Worm (Caenorhabditis elegans) whole organism, L4 larva: ENCODE data around the gene F44A6.5.

ENCODE experiments used
- D1046.2 ChIP-seq: fragments of 200-800 bp; sonication (Bioruptor generic); IDR thresholded peaks from 2 replicates; pipeline ENCODE4 v1.3.6; 2022; ENCODE audit warnings: missing genetic modification characterization, missing compliant biosample characterization
- F10B5.3 ChIP-seq: sonication (generic microtip); optimal IDR thresholded peaks from 2 replicates; lab custom pipeline; 2016; ENCODE audit warnings: mild to moderate bottlenecking, missing genetic modification characterization, missing compliant biosample characterization
- T20F7.1 ChIP-seq: fragments of 200-800 bp; sonication (Bioruptor generic); optimal IDR thresholded peaks from 2 replicates; lab custom pipeline; 2018; ENCODE audit warnings: mild to moderate bottlenecking, missing genetic modification characterization, missing compliant biosample characterization
- Y105C5A.15 ChIP-seq: fragments of 200-800 bp; sonication (Bioruptor generic); IDR thresholded peaks from 2 replicates; pipeline ENCODE4 v1.3.6; 2022; ENCODE audit warnings: missing genetic modification characterization, missing compliant biosample characterization
- aha-1 ChIP-seq: fragments of 150-350 bp; peaks from one replicate; lab custom pipeline; 2014; ENCODE audit warnings: missing biosample characterization, missing genetic modification characterization
- aly-2 ChIP-seq: sonication (generic microtip); optimal IDR thresholded peaks from 2 replicates; lab custom pipeline; 2018; ENCODE audit warnings: missing biosample characterization, missing genetic modification characterization
- ceh-28 ChIP-seq: fragments of 150-350 bp; optimal IDR thresholded peaks from 2 replicates; lab custom pipeline; 2014; ENCODE audit warnings: missing biosample characterization, missing genetic modification reagents, missing genetic modification characterization
- ceh-62 ChIP-seq: sonication (generic microtip); optimal IDR thresholded peaks from 2 replicates; lab custom pipeline; 2017; ENCODE audit warnings: missing biosample characterization, missing genetic modification characterization
- ceh-82 ChIP-seq: sonication (generic microtip); optimal IDR thresholded peaks from 2 replicates; lab custom pipeline; 2017; ENCODE audit warnings: missing biosample characterization, missing genetic modification characterization
- daf-12 ChIP-seq: fragments of 150-350 bp; optimal IDR thresholded peaks from 2 replicates; lab custom pipeline; 2014; ENCODE audit warnings: missing biosample characterization, missing genetic modification reagents, missing genetic modification characterization
- daf-16 ChIP-seq, 3 experiments: sonication (generic microtip); optimal IDR thresholded peaks; 2 replicates each; lab custom pipeline; 2016 to 2017; ENCODE audit warnings: missing genetic modification characterization in 3 of 3, missing genetic modification reagents in 3 of 3, mild to moderate bottlenecking in 2 of 3, missing compliant biosample characterization in 2 of 3, missing biosample characterization in 1 of 3, moderate library complexity in 1 of 3
- dmd-6 ChIP-seq: fragments of 200-800 bp; sonication (Bioruptor generic); IDR thresholded peaks from 2 replicates; pipeline ENCODE4 v1.3.6; 2022; ENCODE audit warnings: missing genetic modification reagents, missing genetic modification characterization, missing compliant biosample characterization
- dve-1 ChIP-seq: sonication (generic microtip); optimal IDR thresholded peaks from 2 replicates; lab custom pipeline; 2017; ENCODE audit warnings: antibody characterized with exemption, mild to moderate bottlenecking, missing genetic modification characterization, missing compliant biosample characterization; ENCODE audit not compliant: insufficient read depth
- fos-1 ChIP-seq: fragments of 150-350 bp; optimal IDR thresholded peaks from 2 replicates; lab custom pipeline; 2014; ENCODE audit warnings: missing biosample characterization, missing genetic modification characterization
- hif-1 ChIP-seq, 2 experiments: sonication (generic microtip); optimal IDR thresholded peaks; 2 replicates each; lab custom pipeline; 2016 to 2017; ENCODE audit warnings: missing compliant biosample characterization in 2 of 2, missing genetic modification characterization in 2 of 2, missing genetic modification reagents in 2 of 2, missing genotype in 2 of 2, mild to moderate bottlenecking in 1 of 2
- hlh-11 ChIP-seq: fragments of 200-800 bp; sonication (Bioruptor generic); optimal IDR thresholded peaks from 2 replicates; lab custom pipeline; 2018; ENCODE audit warnings: mild to moderate bottlenecking, missing genetic modification characterization, missing compliant biosample characterization
- hlh-30 ChIP-seq: sonication (generic microtip); optimal IDR thresholded peaks from 2 replicates; lab custom pipeline; 2017; ENCODE audit warnings: antibody characterized with exemption, mild to moderate bottlenecking, missing genetic modification characterization, missing compliant biosample characterization; ENCODE audit not compliant: insufficient read depth
- jun-1 ChIP-seq: fragments of 150-350 bp; optimal IDR thresholded peaks from 2 replicates; lab custom pipeline; 2014; ENCODE audit warnings: missing biosample characterization, missing genetic modification reagents, missing genetic modification characterization
- lim-7 ChIP-seq: fragments of 200-800 bp; sonication (Bioruptor generic); IDR thresholded peaks from 2 replicates; pipeline ENCODE4 v1.3.6; 2022; ENCODE audit warnings: missing genetic modification characterization, missing compliant biosample characterization
- lin-15B ChIP-seq: fragments of 150-350 bp; sonication (generic microtip); optimal IDR thresholded peaks from 3 replicates; lab custom pipeline; 2014; ENCODE audit warnings: missing biosample characterization, missing genetic modification characterization
- lin-29 ChIP-seq: fragments of 200-800 bp; sonication (Bioruptor generic); IDR thresholded peaks from 2 replicates; pipeline ENCODE4 v1.3.6; 2022; ENCODE audit warnings: missing genetic modification reagents, missing genetic modification characterization, missing compliant biosample characterization
- lsy-2 ChIP-seq, 2 experiments: fragments of 150-350 bp in 1 of 2; sonication (generic microtip) in 1 of 2; optimal IDR thresholded peaks; 2 replicates each; lab custom pipeline; 2014 to 2017; ENCODE audit warnings: missing biosample characterization in 2 of 2, missing genetic modification characterization in 2 of 2
- mdl-1 ChIP-seq, 2 experiments: fragments of 150-350 bp in 1 of 2; sonication (generic microtip) in 1 of 2; optimal IDR thresholded peaks; 2 replicates each; lab custom pipeline; 2014 to 2017; ENCODE audit warnings: missing biosample characterization in 2 of 2, missing genetic modification characterization in 2 of 2
- mdt-29 ChIP-seq: fragments of 200-800 bp; sonication (Bioruptor generic); IDR thresholded peaks from 2 replicates; pipeline ENCODE4 v1.3.6; 2022; ENCODE audit warnings: missing genetic modification reagents, missing genetic modification characterization, missing compliant biosample characterization
- mep-1 ChIP-seq: fragments of 150-350 bp; sonication (generic microtip); optimal IDR thresholded peaks from 3 replicates; lab custom pipeline; 2014; ENCODE audit warnings: missing biosample characterization, missing genetic modification characterization
- mes-2 ChIP-seq: sonication (generic microtip); optimal IDR thresholded peaks from 2 replicates; lab custom pipeline; 2016; ENCODE audit warnings: missing genotype, mild to moderate bottlenecking, missing genetic modification characterization, missing compliant biosample characterization; ENCODE audit not compliant: poor library complexity, severe bottlenecking
- mxl-2 ChIP-seq: fragments of 200-800 bp; sonication (Bioruptor generic); conservative IDR thresholded peaks from 2 replicates; pipeline ENCODE4 v1.3.6; 2022; ENCODE audit warnings: missing genetic modification reagents, missing genetic modification characterization, missing compliant biosample characterization
- mxl-3 ChIP-seq: fragments of 200-800 bp; sonication (Bioruptor generic); optimal IDR thresholded peaks from 2 replicates; lab custom pipeline; 2018; ENCODE audit warnings: mild to moderate bottlenecking, missing genetic modification characterization, missing compliant biosample characterization
- nhr-10 ChIP-seq: fragments of 150-350 bp; optimal IDR thresholded peaks from 2 replicates; lab custom pipeline; 2014; ENCODE audit warnings: missing biosample characterization, missing genetic modification characterization
- nhr-102 ChIP-seq: sonication (generic microtip); optimal IDR thresholded peaks from 2 replicates; lab custom pipeline; 2016; ENCODE audit warnings: mild to moderate bottlenecking, missing genetic modification characterization, moderate library complexity, missing compliant biosample characterization
- nhr-11 ChIP-seq: fragments of 150-350 bp; optimal IDR thresholded peaks from 2 replicates; lab custom pipeline; 2014; ENCODE audit warnings: missing biosample characterization, missing genetic modification characterization
- nhr-28 ChIP-seq: fragments of 150-350 bp; optimal IDR thresholded peaks from 2 replicates; lab custom pipeline; 2014; ENCODE audit warnings: missing biosample characterization, missing genetic modification characterization
- nhr-42 ChIP-seq: fragments of 200-800 bp; sonication (Bioruptor generic); IDR thresholded peaks from 2 replicates; pipeline ENCODE4 v1.3.6; 2022; ENCODE audit warnings: missing genetic modification characterization, missing compliant biosample characterization
- nhr-48 ChIP-seq: sonication (generic microtip); optimal IDR thresholded peaks from 2 replicates; lab custom pipeline; 2016; ENCODE audit warnings: mild to moderate bottlenecking, missing genetic modification characterization, missing compliant biosample characterization
- pha-4 ChIP-seq, 2 experiments: fragments of 150-350 bp in 1 of 2; fragments of 200-800 bp in 1 of 2; sonication (Bioruptor generic) in 1 of 2; IDR thresholded peaks in 1 of 2; optimal IDR thresholded peaks in 1 of 2; 2 replicates each; pipeline versions ENCODE4 v1.3.6 to Lab custom; 2014 to 2022; ENCODE audit warnings: missing genetic modification characterization in 2 of 2, missing genetic modification reagents in 2 of 2, missing biosample characterization in 1 of 2, missing compliant biosample characterization in 1 of 2
- php-3 ChIP-seq: fragments of 200-800 bp; sonication (Bioruptor generic); IDR thresholded peaks from 2 replicates; pipeline ENCODE4 v1.3.6; 2022; ENCODE audit warnings: missing genetic modification reagents, missing genetic modification characterization, missing compliant biosample characterization
- pqm-1 ChIP-seq: sonication (generic microtip); optimal IDR thresholded peaks from 2 replicates; lab custom pipeline; 2017; ENCODE audit warnings: missing biosample characterization, missing genetic modification characterization
- rbr-2 ChIP-seq: sonication (generic microtip); optimal IDR thresholded peaks from 2 replicates; lab custom pipeline; 2016; ENCODE audit warnings: missing genotype, missing genetic modification characterization, missing compliant biosample characterization
- spr-1 ChIP-seq: sonication (generic microtip); optimal IDR thresholded peaks from 2 replicates; lab custom pipeline; 2016; ENCODE audit warnings: mild to moderate bottlenecking, missing genetic modification characterization, missing compliant biosample characterization
- tra-1 ChIP-seq: fragments of 200-800 bp; sonication (Bioruptor generic); IDR thresholded peaks from 2 replicates; pipeline ENCODE4 v1.3.6; 2022; ENCODE audit warnings: missing genetic modification reagents, missing genetic modification characterization, missing compliant biosample characterization
- unc-39 ChIP-seq: sonication (generic microtip); optimal IDR thresholded peaks from 2 replicates; lab custom pipeline; 2017; ENCODE audit warnings: missing biosample characterization, missing genetic modification characterization
- unc-62 ChIP-seq, 3 experiments: fragments of 150-350 bp in 1 of 3; sonication (generic microtip); optimal IDR thresholded peaks in 2 of 3; peaks in 1 of 3; 1 replicate in 1 of 3; 2 replicates in 2 of 3; lab custom pipeline; 2014 to 2017; ENCODE audit warnings: missing biosample characterization in 3 of 3, missing genetic modification characterization in 3 of 3, missing genetic modification reagents in 3 of 3, missing genotype in 1 of 3
- zag-1 ChIP-seq: fragments of 150-350 bp; optimal IDR thresholded peaks from 2 replicates; lab custom pipeline; 2014; ENCODE audit warnings: missing biosample characterization, missing genetic modification characterization
- zfp-2 ChIP-seq: sonication (generic microtip); optimal IDR thresholded peaks from 2 replicates; lab custom pipeline; 2016; ENCODE audit warnings: mild to moderate bottlenecking, missing genetic modification characterization, missing compliant biosample characterization
- ztf-7 ChIP-seq: fragments of 150-350 bp; optimal IDR thresholded peaks from 2 replicates; lab custom pipeline; 2014; ENCODE audit warnings: missing biosample characterization, missing genetic modification characterization

F44A6.5 gene

ce11 chrX:10218779-10219178, at the start of gene F44A6.5:
F44A6.5 (minus strand) TSS chrX:10218929.
- TF ChIP-seq php-3, result 0 out of 2 replicates have a peak, but pooled peaks have one; percentile 9
- peak; percentile 56; the same call in 1 of the 2 replicates for TF ChIP-seq dmd-6 (GFP tag; lab: Robert Waterston, UW)
- peak in 1 of 2 experiments; percentile 71 for TF ChIP-seq hif-1 (tag; optimal IDR thresholded peaks at IDR 0.05; lab: Kevin White, UChicago)
- peak; percentile 89 for TF ChIP-seq nhr-28 (tag; lab: Kevin White, UChicago)
- TF ChIP-seq mdt-29 (GFP tag; lab: Robert Waterston, UW), result 0 out of 2 replicates have a peak, but pooled peaks have one; percentile 33
- peak; percentile 91 for TF ChIP-seq hlh-30 (tag; lab: Kevin White, UChicago)
- TF ChIP-seq T20F7.1 (GFP tag; lab: Kevin White, UChicago), result peak; percentile 41
- TF ChIP-seq ztf-7, result peak; percentile 20
- peak; percentile 57 for TF ChIP-seq nhr-102 (tag; lab: Kevin White, UChicago)
- no peak for TF ChIP-seq mes-2 (tag; lab: Kevin White, UChicago)
- peak; percentile 91 for TF ChIP-seq dve-1 (tag; lab: Kevin White, UChicago)
- TF ChIP-seq hlh-11, result peak; percentile 86
- TF ChIP-seq jun-1 (tag; lab: Kevin White, UChicago), result no peak
- TF ChIP-seq daf-16 (GFP tag; optimal IDR thresholded peaks at IDR 0.05; lab: Kevin White, UChicago), result no peak
- TF ChIP-seq daf-16 (tag; optimal IDR thresholded peaks at IDR 0.05; lab: Kevin White, UChicago), result peak; percentile 90
- TF ChIP-seq lin-29 (GFP tag; lab: Robert Waterston, UW), result no peak
- peak; percentile 70 for TF ChIP-seq mep-1 (tag; lab: Kevin White, UChicago)
- TF ChIP-seq mxl-3 (GFP tag; lab: Kevin White, UChicago), result peak; percentile 20
- TF ChIP-seq nhr-11, result peak; percentile 40
- TF ChIP-seq unc-62 (GFP tag; optimal IDR thresholded peaks at IDR 0.05 in 1 of 2; lab: Kevin White, UChicago), result peak in 1 of 2 experiments; percentile 15
- TF ChIP-seq unc-62 (tag; optimal IDR thresholded peaks at IDR 0.05; lab: Kevin White, UChicago), result no peak
- peak; percentile 8 for TF ChIP-seq aha-1 (tag; lab: Kevin White, UChicago)
- peak; percentile 47 for TF ChIP-seq spr-1 (tag; lab: Kevin White, UChicago)
- no peak for TF ChIP-seq lin-15B (tag; lab: Kevin White, UChicago)
- 0 out of 2 replicates have a peak, but pooled peaks have one; percentile 1 for TF ChIP-seq nhr-42 (GFP tag; lab: Robert Waterston, UW)
- peak; percentile 79 for TF ChIP-seq nhr-48
- peak in 1 of 2 experiments; percentile 85 for TF ChIP-seq mdl-1 (tag; optimal IDR thresholded peaks at IDR 0.05; lab: Kevin White, UChicago)
- TF ChIP-seq lsy-2 (tag; optimal IDR thresholded peaks at IDR 0.05; lab: Kevin White, UChicago), result peak in 1 of 2 experiments; percentile 42
- no peak for TF ChIP-seq pha-4 (GFP tag; IDR thresholded peaks at IDR 0.05; lab: Robert Waterston, UW)
- no peak for TF ChIP-seq pha-4 (tag; optimal IDR thresholded peaks at IDR 0.05; lab: Kevin White, UChicago)
- no peak for TF ChIP-seq zag-1 (tag; lab: Kevin White, UChicago)

- TF ChIP-seq F10B5.3 (tag; lab: Kevin White, UChicago) (no peak), D1046.2 (GFP tag; lab: Robert Waterston, UW) (no peak), unc-62 (GFP tag; optimal IDR thresholded peaks at IDR 0.05 in 1 of 2; lab: Kevin White, UChicago) (peak in 1 of 2 experiments; percentile 93), unc-62 (tag; optimal IDR thresholded peaks at IDR 0.05; lab: Kevin White, UChicago) (no peak)
These were observed 43.6 kb upstream of the F44A6.5 start for ce11 chrX:10262299-10262698.

ce11 chrX:10260035-10260434, 41.3 kb upstream of the F44A6.5 start, which contains the start of gene C32A9.1:
C32A9.1 (minus strand) TSS chrX:10260135.
- TF ChIP-seq dve-1 (tag; lab: Kevin White, UChicago) (no peak), lin-15B (tag; lab: Kevin White, UChicago) (no peak), rbr-2 (no peak), aly-2 (tag; lab: Kevin White, UChicago) (no peak), zfp-2 (no peak), unc-39 (tag; lab: Kevin White, UChicago) (no peak), tra-1 (GFP tag; lab: Robert Waterston, UW) (no peak), ztf-7 (no peak), jun-1 (tag; lab: Kevin White, UChicago) (no peak), lim-7 (GFP tag; lab: Robert Waterston, UW) (no peak), unc-62 (GFP tag; optimal IDR thresholded peaks at IDR 0.05 in 1 of 2; lab: Kevin White, UChicago) (no peak), unc-62 (tag; optimal IDR thresholded peaks at IDR 0.05; lab: Kevin White, UChicago) (no peak), daf-12 (tag; lab: Kevin White, UChicago) (no peak), fos-1 (no peak), pqm-1 (tag; lab: Kevin White, UChicago) (no peak), nhr-10 (tag; lab: Kevin White, UChicago) (no peak), Y105C5A.15 (GFP tag; lab: Robert Waterston, UW) (no peak), ceh-62 (no peak), ceh-82 (no peak), ceh-28 (no peak), mxl-2 (GFP tag; lab: Robert Waterston, UW) (no peak)
